Worm (Caenorhabditis elegans) whole organism, young adult: ENCODE results near the gene F49C12.4.

ENCODE experiments used
- B0019.2 ChIP-seq: fragments of 200-800 bp; sonication (Bioruptor generic); conservative IDR thresholded peaks from 2 replicates; pipeline ENCODE4 v1.3.6; 2022; ENCODE audit warnings: missing genetic modification reagents, missing genetic modification characterization, missing compliant biosample characterization
- B0261.1 ChIP-seq: sonication (generic microtip); optimal IDR thresholded peaks from 2 replicates; lab custom pipeline; 2016; ENCODE audit warnings: mild to moderate bottlenecking, missing genetic modification characterization, moderate library complexity, missing compliant biosample characterization
- F37B4.10 ChIP-seq: fragments of 200-800 bp; sonication (Bioruptor generic); IDR thresholded peaks from 2 replicates; pipeline ENCODE4 v1.3.6; 2022; ENCODE audit warnings: missing genetic modification characterization, missing compliant biosample characterization
- F55B11.4 ChIP-seq: sonication (generic microtip); optimal IDR thresholded peaks from 2 replicates; lab custom pipeline; 2016; ENCODE audit warnings: missing compliant biosample characterization, missing genetic modification characterization, borderline replicate concordance; ENCODE audit not compliant: insufficient read depth
- F57A8.1 ChIP-seq: fragments of 200-800 bp; sonication (Bioruptor generic); optimal IDR thresholded peaks from 2 replicates; lab custom pipeline; 2018; ENCODE audit warnings: mild to moderate bottlenecking, missing genetic modification characterization, moderate library complexity, missing compliant biosample characterization
- K11D2.4 ChIP-seq: fragments of 200-800 bp; sonication (Bioruptor generic); IDR thresholded peaks from 2 replicates; pipeline ENCODE4 v1.3.6; 2022; ENCODE audit warnings: missing genetic modification reagents, missing genetic modification characterization, missing compliant biosample characterization
- T07F8.4 ChIP-seq: sonication (generic microtip); optimal IDR thresholded peaks from 2 replicates; lab custom pipeline; 2016; ENCODE audit warnings: mild to moderate bottlenecking, missing genetic modification characterization, moderate library complexity, missing compliant biosample characterization
- Y53G8AR.9 ChIP-seq: fragments of 200-800 bp; sonication (Bioruptor generic); conservative IDR thresholded peaks from 2 replicates; pipeline ENCODE4 v1.3.6; 2022; ENCODE audit warnings: missing genetic modification reagents, missing genetic modification characterization, missing compliant biosample characterization
- Y79H2A.3 ChIP-seq: fragments of 200-800 bp; sonication (Bioruptor generic); conservative IDR thresholded peaks from 2 replicates; pipeline ENCODE4 v1.3.6; 2022; ENCODE audit warnings: missing genetic modification reagents, missing genetic modification characterization, missing compliant biosample characterization
- akir-1 ChIP-seq: fragments of 200-800 bp; sonication (Bioruptor generic); optimal IDR thresholded peaks from 2 replicates; lab custom pipeline; 2018; ENCODE audit warnings: mild to moderate bottlenecking, missing genetic modification characterization, moderate library complexity, missing compliant biosample characterization
- ama-1 ChIP-seq, 3 experiments: fragments of 150-350 bp in 1 of 3; sonication (generic microtip) in 2 of 3; optimal IDR thresholded peaks; 2 replicates each; lab custom pipeline; 2014 to 2018; ENCODE audit warnings: missing biosample characterization in 2 of 3, missing genetic modification characterization in 2 of 3, missing genetic modification reagents in 2 of 3
- aptf-3 ChIP-seq: fragments of 200-800 bp; sonication (Bioruptor generic); IDR thresholded peaks from 2 replicates; pipeline ENCODE4 v1.3.6; 2022; ENCODE audit warnings: missing genetic modification characterization, missing compliant biosample characterization
- atf-7 ChIP-seq: sonication (generic microtip); optimal IDR thresholded peaks from 2 replicates; lab custom pipeline; 2017; ENCODE audit warnings: mild to moderate bottlenecking, missing genetic modification characterization, missing compliant biosample characterization
- cebp-2 ChIP-seq: fragments of 200-800 bp; sonication (Bioruptor generic); IDR thresholded peaks from 2 replicates; pipeline ENCODE4 v1.3.6; 2022; ENCODE audit warnings: missing genetic modification characterization, missing compliant biosample characterization
- ceh-40 ChIP-seq: fragments of 200-800 bp; sonication (Bioruptor generic); IDR thresholded peaks from 2 replicates; pipeline ENCODE4 v1.3.6; 2022; ENCODE audit warnings: missing genetic modification characterization, missing compliant biosample characterization
- die-1 ChIP-seq: sonication (generic microtip); optimal IDR thresholded peaks from 2 replicates; lab custom pipeline; 2016; ENCODE audit warnings: missing genotype, mild to moderate bottlenecking, missing genetic modification characterization, missing compliant biosample characterization
- egl-44 ChIP-seq: fragments of 200-800 bp; sonication (Bioruptor generic); IDR thresholded peaks from 2 replicates; pipeline ENCODE4 v1.3.6; 2022; ENCODE audit warnings: missing genetic modification reagents, missing genetic modification characterization, missing compliant biosample characterization
- hlh-12 ChIP-seq: sonication (generic microtip); optimal IDR thresholded peaks from 2 replicates; lab custom pipeline; 2016; ENCODE audit warnings: missing genetic modification characterization, missing compliant biosample characterization
- hmg-20 ChIP-seq: fragments of 200-800 bp; sonication (Bioruptor generic); IDR thresholded peaks from 2 replicates; pipeline ENCODE4 v1.3.6; 2022; ENCODE audit warnings: missing genetic modification reagents, missing genetic modification characterization, missing compliant biosample characterization
- lin-54 ChIP-seq: fragments of 200-800 bp; sonication (Bioruptor generic); optimal IDR thresholded peaks from 2 replicates; lab custom pipeline; 2018; ENCODE audit warnings: mild to moderate bottlenecking, missing genetic modification characterization, missing compliant biosample characterization
- madf-6 ChIP-seq: fragments of 200-800 bp; sonication (Bioruptor generic); IDR thresholded peaks from 2 replicates; pipeline ENCODE4 v1.3.6; 2022; ENCODE audit warnings: missing genetic modification reagents, missing genetic modification characterization, missing compliant biosample characterization
- mcd-1 ChIP-seq: fragments of 200-800 bp; sonication (Bioruptor generic); IDR thresholded peaks from 2 replicates; pipeline ENCODE4 v1.3.6; 2022; ENCODE audit warnings: missing genetic modification reagents, missing genetic modification characterization, missing compliant biosample characterization
- nfya-1 ChIP-seq: sonication (generic microtip); optimal IDR thresholded peaks from 2 replicates; lab custom pipeline; 2017; ENCODE audit warnings: antibody characterized with exemption, missing compliant biosample characterization, missing genetic modification characterization, borderline replicate concordance; ENCODE audit not compliant: insufficient read depth
- nhr-90 ChIP-seq: sonication (generic microtip); optimal IDR thresholded peaks from 2 replicates; lab custom pipeline; 2016; ENCODE audit warnings: missing genotype, mild to moderate bottlenecking, missing genetic modification characterization, missing compliant biosample characterization
- pbrm-1 ChIP-seq: fragments of 200-800 bp; sonication (Bioruptor generic); IDR thresholded peaks from 2 replicates; pipeline ENCODE4 v1.3.6; 2022; ENCODE audit warnings: missing genetic modification reagents, missing genetic modification characterization, missing compliant biosample characterization
- rec-8 ChIP-seq, 2 experiments: sonication (generic microtip); optimal IDR thresholded peaks; 2 replicates each; lab custom pipeline; 2016; ENCODE audit warnings: mild to moderate bottlenecking in 2 of 2, missing genetic modification characterization in 2 of 2, missing genetic modification reagents in 2 of 2, missing genotype in 2 of 2, missing biosample characterization in 1 of 2, missing compliant biosample characterization in 1 of 2, moderate library complexity in 1 of 2
- snpc-4 ChIP-seq, 5 experiments: fragments of 150-350 bp in 1 of 5; sonication (generic microtip) in 4 of 5; optimal IDR thresholded peaks; 2 replicates each; lab custom pipeline; 2014 to 2018; ENCODE audit warnings: missing genetic modification characterization in 5 of 5, missing biosample characterization in 3 of 5, antibody characterized with exemption in 2 of 5, mild to moderate bottlenecking in 2 of 5, missing compliant biosample characterization in 2 of 5, missing genotype in 2 of 5, moderate library complexity in 2 of 5, missing genetic modification reagents in 1 of 5
- somi-1 ChIP-seq: fragments of 200-800 bp; sonication (Bioruptor generic); optimal IDR thresholded peaks from 2 replicates; lab custom pipeline; 2018; ENCODE audit warnings: mild to moderate bottlenecking, missing genetic modification characterization, missing compliant biosample characterization
- sptf-2 ChIP-seq: fragments of 200-800 bp; sonication (Bioruptor generic); optimal IDR thresholded peaks from 2 replicates; lab custom pipeline; 2018; ENCODE audit warnings: mild to moderate bottlenecking, missing genetic modification characterization, missing compliant biosample characterization
- zfh-2 ChIP-seq: fragments of 200-800 bp; sonication (Bioruptor generic); conservative IDR thresholded peaks from 2 replicates; pipeline ENCODE4 v1.3.6; 2022; ENCODE audit warnings: missing genetic modification reagents, missing genetic modification characterization, missing compliant biosample characterization
- ztf-25 ChIP-seq: fragments of 200-800 bp; sonication (Bioruptor generic); IDR thresholded peaks from 2 replicates; pipeline ENCODE4 v1.3.6; 2022; ENCODE audit warnings: missing genetic modification reagents, missing genetic modification characterization, missing compliant biosample characterization

The F49C12.4 gene

DNA sequence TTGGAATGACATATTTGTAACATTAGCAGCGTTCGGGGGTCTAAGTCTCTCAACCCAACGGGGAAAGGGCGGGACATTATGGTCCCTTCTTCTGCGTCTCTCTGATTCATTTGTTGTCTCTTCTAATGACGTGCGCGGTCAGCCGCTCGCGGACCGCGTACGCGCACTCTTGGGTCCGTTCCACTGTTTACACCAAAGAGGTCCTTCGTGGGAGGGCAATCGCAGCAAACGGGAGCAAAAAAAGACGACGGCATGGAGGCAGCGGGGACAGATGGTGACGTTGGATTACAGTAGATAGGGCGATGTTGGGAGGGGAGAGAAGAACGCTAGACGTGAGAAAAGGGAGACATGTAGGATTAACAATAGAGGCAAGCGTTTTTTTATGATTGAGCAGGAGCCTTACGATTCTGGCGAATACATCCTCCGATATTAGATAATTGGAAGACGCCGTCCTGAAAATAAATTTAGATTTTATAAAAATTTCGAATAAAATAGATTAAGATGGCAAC is 40.0 kb downstream of the F49C12.4 start, which contains the start of gene flh-1:
TSS of gene flh-1 (minus strand) at position 459 of the 509 bp plus-strand sequence.
- TF ChIP-seq F55B11.4 (tag; lab: Kevin White, UChicago) (no peak), nhr-90 (tag; lab: Kevin White, UChicago) (no peak), aptf-3 (GFP tag; lab: Robert Waterston, UW) (no peak), zfh-2 (GFP tag; lab: Robert Waterston, UW) (peak; percentile 52; the same call in 1 of the 2 replicates), madf-6 (0 out of 2 replicates have a peak, but pooled peaks have one; percentile 19)

ce11 chrIV:9262295-9262694 is 41.6 kb downstream of the F49C12.4 start:
- TF ChIP-seq pbrm-1 (GFP tag; lab: Robert Waterston, UW), result no peak
- TF ChIP-seq ceh-40, result no peak
- no peak for TF ChIP-seq B0261.1 (tag; lab: Kevin White, UChicago)
- TF ChIP-seq B0019.2, result no peak
- TF ChIP-seq die-1, result no peak
- TF ChIP-seq lin-54 (GFP tag; lab: Kevin White, UChicago), result no peak
- no peak for TF ChIP-seq hmg-20 (GFP tag; lab: Robert Waterston, UW)
- no peak for TF ChIP-seq aptf-3 (GFP tag; lab: Robert Waterston, UW)
- TF ChIP-seq nfya-1 (tag; lab: Kevin White, UChicago), result no peak
- no peak for TF ChIP-seq cebp-2 (GFP tag; lab: Robert Waterston, UW)
- TF ChIP-seq snpc-4 (GFP tag; optimal IDR thresholded peaks at IDR 0.05; lab: Kevin White, UChicago), result no peak
- TF ChIP-seq snpc-4 (tag; optimal IDR thresholded peaks at IDR 0.05; lab: Kevin White, UChicago), result no peak
- TF ChIP-seq rec-8 (tag; optimal IDR thresholded peaks at IDR 0.05; lab: Kevin White, UChicago), result no peak
- TF ChIP-seq ama-1 (optimal IDR thresholded peaks at IDR 0.05; lab: Kevin White, UChicago), result no peak
- TF ChIP-seq ama-1 (GFP tag; optimal IDR thresholded peaks at IDR 0.05; lab: Kevin White, UChicago), result no peak
- no peak for TF ChIP-seq hlh-12 (tag; lab: Kevin White, UChicago)
- no peak for TF ChIP-seq akir-1 (GFP tag; lab: Kevin White, UChicago)
- no peak for TF ChIP-seq atf-7 (tag; lab: Kevin White, UChicago)

ce11 chrIV:9261687-9262086 is 42.2 kb downstream of the F49C12.4 start, which contains the start of gene col-120:
Gene col-120, minus strand, starts transcription at chrIV:9261787.
- TF ChIP-seq sptf-2 (GFP tag; lab: Kevin White, UChicago) (no peak), K11D2.4 (GFP tag; lab: Robert Waterston, UW) (no peak)

ce11 chrIV:9260826-9261225 is 43.1 kb downstream of the F49C12.4 start:
- TF ChIP-seq Y53G8AR.9 (GFP tag; lab: Robert Waterston, UW) (no peak), F37B4.10 (GFP tag; lab: Robert Waterston, UW) (0 out of 2 replicates have a peak, but pooled peaks have one; percentile 3), T07F8.4 (tag; lab: Kevin White, UChicago) (no peak), ztf-25 (GFP tag; lab: Robert Waterston, UW) (no peak), mcd-1 (no peak), Y79H2A.3 (GFP tag; lab: Robert Waterston, UW) (no peak), egl-44 (GFP tag; lab: Robert Waterston, UW) (no peak), F57A8.1 (peak; percentile 12), somi-1 (GFP tag; lab: Kevin White, UChicago) (no peak)
